Worm (Caenorhabditis elegans): ENCODE results near the gene selt-1.2.

Gene selt-1.2

DNA sequence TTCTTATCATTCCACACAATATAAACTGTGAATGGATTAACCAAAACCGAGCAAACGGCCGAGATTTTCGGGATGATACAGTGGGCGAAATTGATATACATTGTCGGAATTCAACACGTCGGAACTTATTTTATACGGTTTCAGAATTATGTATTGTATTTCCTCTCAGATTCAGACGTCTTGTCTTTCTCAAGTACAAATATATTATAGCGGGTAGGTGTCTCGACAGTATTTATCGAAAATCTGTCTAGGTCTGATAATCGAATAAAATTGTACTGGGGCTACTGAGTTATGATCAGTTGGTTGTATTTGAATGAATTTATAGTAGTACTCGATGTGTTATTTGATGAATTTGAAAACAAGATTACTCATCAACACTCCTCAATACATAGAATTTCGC is 3.5 kb downstream of the selt-1.2 start, which contains the start of gene srj-22:
Gene srj-22 (minus strand): TSS at position 101 of the 400 bp plus-strand sequence.
- TF ChIP-seq hmg-4 (GFP tag; optimal IDR thresholded peaks at IDR 0.05) (no peak), aly-1 (tag; optimal IDR thresholded peaks at IDR 0.05) (no peak), ceh-36 (tag; optimal IDR thresholded peaks at IDR 0.05) (no peak), flt-1 (GFP tag; IDR thresholded peaks at IDR 0.05) (no peak), ets-7 (tag; optimal IDR thresholded peaks at IDR 0.05) (no peak), ama-1 (optimal IDR thresholded peaks at IDR 0.05) (no peak), F13C5.2 (tag; optimal IDR thresholded peaks at IDR 0.05) (no peak), ceh-13 (GFP tag; optimal IDR thresholded peaks at IDR 0.05) (no peak), B0310.2 (tag; optimal IDR thresholded peaks at IDR 0.05) (no peak), hnd-1 (tag; optimal IDR thresholded peaks at IDR 0.05) (no peak), tra-4 (tag; optimal IDR thresholded peaks at IDR 0.05) (no peak), pes-1 (GFP tag; IDR thresholded peaks at IDR 0.05) (no peak)

DNA sequence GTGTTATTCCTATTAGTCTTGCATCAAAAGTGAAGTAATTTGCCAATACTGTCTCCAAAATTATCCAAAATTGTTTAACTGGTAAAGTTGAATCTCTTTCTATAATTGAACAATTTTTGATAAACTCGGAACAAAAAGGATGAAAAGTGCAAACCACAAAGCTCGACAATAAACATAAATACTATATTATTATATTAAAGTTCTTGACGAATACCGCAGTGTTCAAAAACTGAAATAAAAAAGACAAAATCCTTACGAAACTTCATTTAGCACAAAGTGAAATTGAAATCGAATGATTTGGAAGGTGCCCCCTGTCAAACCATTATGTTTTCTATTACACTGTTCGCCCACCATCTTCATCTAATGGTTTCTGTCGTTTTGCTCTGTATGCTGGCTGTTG is 5.8 kb downstream of the selt-1.2 start, which contains the start of gene ZC302.3:
Gene ZC302.3 (minus strand): TSS at position 101 of the 400 bp plus-strand sequence.
- no peak for TF ChIP-seq aly-1 (tag; optimal IDR thresholded peaks at IDR 0.05)

DNA sequence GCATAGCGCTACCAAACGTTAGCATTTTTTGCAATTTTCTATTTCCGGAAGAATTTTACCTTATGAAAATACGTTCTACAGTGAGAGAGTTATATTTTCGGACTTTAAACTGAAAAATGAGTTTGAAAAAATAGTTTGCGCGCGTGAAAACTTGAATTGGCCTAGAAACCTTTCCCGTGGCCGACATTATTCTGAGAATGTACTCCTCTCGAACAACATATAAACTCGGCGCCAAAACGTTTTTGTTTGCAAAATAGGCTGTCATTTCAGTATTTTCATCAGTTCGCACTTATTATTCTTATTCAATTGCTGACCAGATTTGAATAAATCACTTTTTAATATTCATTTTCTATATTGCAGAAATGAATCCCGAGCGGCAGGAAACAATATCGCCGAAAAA is 10.4 kb downstream of the selt-1.2 start, which contains the start of the genes mre-11 and wdr-5.3:
Gene mre-11 (minus strand): TSS at position 113 of the 400 bp plus-strand sequence.
Gene wdr-5.3 (plus strand): TSS at position 361 of the 400 bp plus-strand sequence.
- TF ChIP-seq tbx-37 (GFP tag; conservative IDR thresholded peaks at IDR 0.05) (peak; percentile 27; the same call in 1 of the 2 replicates), tra-4 (tag; optimal IDR thresholded peaks at IDR 0.05) (no peak), ama-1 (optimal IDR thresholded peaks at IDR 0.05) (no peak), sea-1 (GFP tag; conservative IDR thresholded peaks at IDR 0.05) (no peak)

DNA sequence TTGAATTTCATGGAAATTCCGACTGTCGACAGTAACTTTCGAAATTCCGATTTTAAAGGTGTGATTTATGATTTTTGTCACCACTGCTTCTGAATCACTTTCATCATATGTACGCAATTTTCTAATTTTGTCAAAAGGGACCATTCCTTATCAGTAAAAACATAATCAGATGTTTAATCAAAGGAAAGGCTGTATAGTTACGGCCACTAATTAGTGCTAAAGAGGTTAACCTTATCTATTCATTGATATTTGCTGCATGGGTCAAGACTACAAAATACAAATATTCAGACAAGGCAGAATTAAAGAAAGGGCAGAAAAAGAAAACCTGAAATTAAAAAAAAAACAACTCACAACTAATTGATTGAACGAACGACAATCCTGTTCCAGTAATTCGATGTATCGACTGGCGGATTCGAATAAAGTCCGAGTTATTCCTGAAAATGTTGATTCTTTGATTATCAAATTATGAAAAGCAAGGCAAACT is 15.1 kb downstream of the selt-1.2 start, which contains the start of gene T28B11.1:
Gene T28B11.1 (minus strand): TSS at position 434 of the 484 bp plus-strand sequence.
- TF ChIP-seq ets-7 (tag; optimal IDR thresholded peaks at IDR 0.05) (no peak), tbx-37 (GFP tag; conservative IDR thresholded peaks at IDR 0.05) (no peak), flt-1 (GFP tag; IDR thresholded peaks at IDR 0.05) (no peak), ceh-13 (GFP tag; optimal IDR thresholded peaks at IDR 0.05) (no peak), F13C5.2 (tag; optimal IDR thresholded peaks at IDR 0.05) (no peak), hnd-1 (tag; optimal IDR thresholded peaks at IDR 0.05) (no peak), aly-1 (tag; optimal IDR thresholded peaks at IDR 0.05) (no peak), tbx-11 (GFP tag; IDR thresholded peaks at IDR 0.05) (no peak), hmg-4 (GFP tag; optimal IDR thresholded peaks at IDR 0.05) (no peak), ceh-36 (tag; optimal IDR thresholded peaks at IDR 0.05) (no peak), tra-4 (tag; optimal IDR thresholded peaks at IDR 0.05) (no peak)

DNA sequence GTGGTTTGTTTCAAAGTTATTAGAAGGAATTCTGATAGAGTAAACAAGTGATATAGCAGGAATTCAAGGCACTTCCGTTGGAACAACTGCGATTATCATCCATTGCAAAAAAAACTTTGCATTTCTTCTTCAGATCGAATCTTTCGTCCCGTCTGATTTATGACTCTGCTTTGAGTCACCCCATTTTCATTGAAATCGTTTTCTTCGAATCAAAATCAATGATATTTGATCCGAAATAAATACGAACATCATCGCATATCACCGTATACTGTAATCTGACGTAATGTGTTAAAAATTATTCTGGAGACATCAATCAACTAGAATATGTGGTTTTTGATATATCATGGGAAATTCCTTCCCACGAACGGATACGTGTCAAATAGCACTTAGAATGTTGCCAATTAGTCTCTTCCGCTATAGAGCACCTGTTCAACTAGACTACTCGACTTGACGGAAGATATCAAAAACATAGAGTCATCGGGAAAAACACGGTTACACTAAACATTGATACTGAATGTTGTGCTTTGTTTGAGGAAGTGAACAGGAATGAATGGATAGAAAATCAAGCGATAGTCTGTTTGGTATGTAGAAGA is 16.2 kb downstream of the selt-1.2 start:
- TF ChIP-seq ets-7 (tag; optimal IDR thresholded peaks at IDR 0.05) = no peak
- no peak for TF ChIP-seq scrt-1 (GFP tag; IDR thresholded peaks at IDR 0.05)
- TF ChIP-seq tbx-11 (GFP tag; IDR thresholded peaks at IDR 0.05) = no peak
- TF ChIP-seq ceh-36 (tag; optimal IDR thresholded peaks at IDR 0.05) = no peak
- TF ChIP-seq ceh-13 (GFP tag; optimal IDR thresholded peaks at IDR 0.05) = no peak
- TF ChIP-seq hnd-1 (tag; optimal IDR thresholded peaks at IDR 0.05) = no peak
- TF ChIP-seq tbx-37 (GFP tag; conservative IDR thresholded peaks at IDR 0.05) = no peak
- TF ChIP-seq ama-1 (optimal IDR thresholded peaks at IDR 0.05) = no peak
- TF ChIP-seq F13C5.2 (tag; optimal IDR thresholded peaks at IDR 0.05) = no peak
- no peak for TF ChIP-seq hmbx-1 (tag; optimal IDR thresholded peaks at IDR 0.05)
- no peak for TF ChIP-seq sea-1 (GFP tag; conservative IDR thresholded peaks at IDR 0.05)
- TF ChIP-seq B0310.2 (tag; optimal IDR thresholded peaks at IDR 0.05) = no peak

DNA sequence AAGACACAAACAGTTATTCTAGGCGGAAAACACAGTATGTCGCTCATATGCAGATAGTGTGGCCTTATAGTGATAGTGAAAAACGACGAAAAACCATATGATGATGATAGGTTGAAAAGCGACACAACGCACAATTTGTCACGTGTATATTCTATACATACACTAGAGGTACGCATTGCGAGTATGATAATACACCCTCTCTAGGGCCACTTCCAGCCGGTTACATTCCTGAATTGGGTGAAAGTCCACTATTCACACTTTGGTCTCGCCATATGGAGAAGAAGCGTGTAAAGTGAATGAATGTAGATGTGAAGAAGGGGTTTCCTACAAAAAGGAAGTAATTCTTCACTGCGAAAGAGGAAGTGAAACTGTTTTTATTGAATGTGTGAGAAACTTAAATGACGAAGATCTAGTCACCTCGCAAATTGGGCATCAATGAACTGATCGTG is 17.7 kb downstream of the selt-1.2 start:
- TF ChIP-seq pes-1 (GFP tag; IDR thresholded peaks at IDR 0.05) = no peak

DNA sequence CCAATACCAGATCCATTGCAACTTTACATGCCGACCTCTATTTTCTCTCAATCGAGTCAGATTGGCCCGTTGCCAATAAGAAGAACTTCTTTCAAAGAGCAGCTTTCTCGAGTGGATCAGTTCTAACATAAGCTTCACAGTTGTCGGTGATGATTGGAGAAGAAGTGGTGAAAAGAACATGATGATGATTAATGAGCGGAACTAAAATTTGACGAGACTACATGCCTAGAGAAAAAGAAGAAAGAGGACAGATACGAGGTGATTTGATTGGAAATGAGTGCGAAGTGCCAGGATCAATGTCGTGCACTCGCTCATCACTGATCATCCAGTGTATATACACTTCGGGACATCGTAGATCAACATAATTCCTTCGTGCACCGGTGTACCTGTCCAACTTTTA is 19.5 kb downstream of the selt-1.2 start:
- TF ChIP-seq flt-1 (GFP tag; IDR thresholded peaks at IDR 0.05) (no peak), ceh-36 (tag; optimal IDR thresholded peaks at IDR 0.05) (no peak), hmbx-1 (tag; optimal IDR thresholded peaks at IDR 0.05) (no peak), tra-4 (tag; optimal IDR thresholded peaks at IDR 0.05) (no peak), pes-1 (GFP tag; IDR thresholded peaks at IDR 0.05) (no peak), ama-1 (optimal IDR thresholded peaks at IDR 0.05) (no peak), hmg-4 (GFP tag; optimal IDR thresholded peaks at IDR 0.05) (no peak), ceh-13 (GFP tag; optimal IDR thresholded peaks at IDR 0.05) (no peak), scrt-1 (GFP tag; IDR thresholded peaks at IDR 0.05) (no peak), hnd-1 (tag; optimal IDR thresholded peaks at IDR 0.05) (no peak), tbx-37 (GFP tag; conservative IDR thresholded peaks at IDR 0.05) (no peak), F13C5.2 (tag; optimal IDR thresholded peaks at IDR 0.05) (no peak), sea-1 (GFP tag; conservative IDR thresholded peaks at IDR 0.05) (no peak), aly-1 (tag; optimal IDR thresholded peaks at IDR 0.05) (no peak), ets-7 (tag; optimal IDR thresholded peaks at IDR 0.05) (no peak)

DNA sequence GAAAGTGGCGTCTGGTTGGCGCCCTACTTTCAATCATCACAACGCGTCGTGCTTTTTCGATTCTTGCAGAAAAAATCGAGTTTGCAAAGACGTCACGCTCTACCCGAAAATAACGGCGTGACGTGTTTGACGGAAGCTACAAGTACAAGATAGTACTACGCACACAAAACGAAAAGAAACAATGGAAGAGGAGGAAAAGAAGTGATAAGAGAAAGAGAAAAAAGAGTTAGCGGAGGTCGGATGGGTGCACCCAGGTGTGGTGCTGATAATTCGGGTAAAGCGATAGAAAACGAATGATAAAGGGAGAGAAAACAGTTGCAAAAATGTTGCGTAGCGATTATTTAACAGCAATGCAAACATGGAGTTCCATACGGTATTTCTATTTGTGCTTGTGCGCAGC is 20.5 kb downstream of the selt-1.2 start:
- TF ChIP-seq scrt-1 (GFP tag; IDR thresholded peaks at IDR 0.05) = no peak
- no peak for TF ChIP-seq tbx-11 (GFP tag; IDR thresholded peaks at IDR 0.05)
- TF ChIP-seq tbx-37 (GFP tag; conservative IDR thresholded peaks at IDR 0.05) = no peak
